Worm (Caenorhabditis elegans) whole organism, L1 larva: Measurements from ENCODE around the gene F41F3.9.

Experiments used
- jun-1 ChIP-seq: fragments of 150-350 bp; optimal IDR thresholded peaks from 2 replicates; lab custom pipeline; 2014; ENCODE audit warnings: missing biosample characterization, missing genetic modification reagents, missing genetic modification characterization
- lir-3 ChIP-seq: sonication (generic microtip); optimal IDR thresholded peaks from 2 replicates; lab custom pipeline; 2016; ENCODE audit warnings: mild to moderate bottlenecking, missing genetic modification characterization, moderate library complexity, missing compliant biosample characterization; ENCODE audit not compliant: poor library complexity
- lsy-2 ChIP-seq, 2 experiments: fragments of 150-350 bp; optimal IDR thresholded peaks; 2 replicates each; lab custom pipeline; 2014; ENCODE audit warnings: missing biosample characterization in 2 of 2, missing genetic modification characterization in 2 of 2
- nhr-11 ChIP-seq: fragments of 150-350 bp; optimal IDR thresholded peaks from 2 replicates; lab custom pipeline; 2014; ENCODE audit warnings: missing biosample characterization, missing genetic modification characterization
- nhr-12 ChIP-seq: sonication (generic microtip); optimal IDR thresholded peaks from 2 replicates; lab custom pipeline; 2017; ENCODE audit warnings: missing biosample characterization, missing genetic modification characterization
- nhr-237 ChIP-seq: fragments of 150-350 bp; optimal IDR thresholded peaks from 2 replicates; lab custom pipeline; 2014; ENCODE audit warnings: missing biosample characterization, missing genetic modification characterization
- nhr-90 ChIP-seq: sonication (generic microtip); optimal IDR thresholded peaks from 2 replicates; lab custom pipeline; 2016; ENCODE audit warnings: mild to moderate bottlenecking, missing genetic modification characterization, missing compliant biosample characterization; ENCODE audit not compliant: poor library complexity
- pqm-1 ChIP-seq: sonication (generic microtip); optimal IDR thresholded peaks from 3 replicates; lab custom pipeline; 2017; ENCODE audit warnings: missing biosample characterization, missing genetic modification characterization
- snpc-4 ChIP-seq: fragments of 150-350 bp; optimal IDR thresholded peaks from 2 replicates; lab custom pipeline; 2014; ENCODE audit warnings: missing biosample characterization, missing genetic modification characterization
- sptf-1 ChIP-seq: fragments of 150-350 bp; optimal IDR thresholded peaks from 2 replicates; lab custom pipeline; 2014; ENCODE audit warnings: missing biosample characterization, missing genetic modification characterization
- swsn-7 ChIP-seq: sonication (generic microtip); optimal IDR thresholded peaks from 2 replicates; lab custom pipeline; 2016; ENCODE audit warnings: missing genetic modification characterization, missing compliant biosample characterization

- TF ChIP-seq snpc-4 (tag; lab: Kevin White, UChicago) (no peak), sptf-1 (tag; lab: Kevin White, UChicago) (no peak), pqm-1 (no peak), nhr-237 (tag; lab: Kevin White, UChicago) (no peak), nhr-11 (tag; lab: Kevin White, UChicago) (no peak), swsn-7 (tag; lab: Kevin White, UChicago) (no peak), nhr-12 (tag; lab: Kevin White, UChicago) (no peak), nhr-90 (tag; lab: Kevin White, UChicago) (no peak), jun-1 (tag; lab: Kevin White, UChicago) (no peak), lsy-2 (tag; optimal IDR thresholded peaks at IDR 0.05; lab: Kevin White, UChicago) (no peak), lir-3 (tag; lab: Kevin White, UChicago) (no peak)
Measured at ce11 chrV:4689234-4689633, 34.0 kb downstream of the F41F3.9 start, which contains the start of gene K03B4.1.
